Fruit fly (Drosophila melanogaster): Measurements from ENCODE around the gene CG7394.

CG7394 gene

DNA sequence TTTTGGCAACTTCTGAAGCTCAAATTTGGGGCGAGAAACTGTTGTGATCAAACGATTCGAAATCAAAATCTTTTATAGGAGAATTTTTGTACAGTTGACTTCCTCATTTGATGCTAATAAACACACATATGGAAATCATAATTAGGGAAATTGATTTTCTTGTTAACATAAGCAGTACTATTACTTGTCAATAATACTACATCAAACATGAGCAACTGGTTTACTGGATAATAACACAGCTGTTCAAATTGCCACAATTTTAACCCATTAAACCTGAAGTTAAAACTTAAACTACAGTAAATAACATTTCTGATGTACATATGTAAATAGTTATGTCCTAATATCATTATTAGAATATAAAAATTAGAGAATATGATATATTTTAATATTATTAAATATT lies 18.1 kb downstream of the CG7394 start, which contains the start of gene CG43390 (continued):
- no peak for TF ChIP-seq CG5245 (GFP tag; optimal IDR thresholded peaks at IDR 0.05)
- TF ChIP-seq Awh (GFP tag; IDR thresholded peaks at IDR 0.05) = no peak; the same call in 1 of the 2 replicates
- TF ChIP-seq sd (tag; optimal IDR thresholded peaks at IDR 0.05) = peak; percentile 64
- TF ChIP-seq h (optimal IDR thresholded peaks at IDR 0.05) = no peak
- TF ChIP-seq tll (GFP tag; optimal IDR thresholded peaks at IDR 0.05) = no peak
- TF ChIP-seq lbe (GFP tag; optimal IDR thresholded peaks at IDR 0.05) = no peak
- TF ChIP-seq ems (GFP tag; optimal IDR thresholded peaks at IDR 0.05) = no peak
- TF ChIP-seq scrt (GFP tag; optimal IDR thresholded peaks at IDR 0.05) = peak; percentile 39
- TF ChIP-seq fd64A (GFP tag; optimal IDR thresholded peaks at IDR 0.05) = no peak
- TF ChIP-seq Max (GFP tag; optimal IDR thresholded peaks at IDR 0.05) = no peak
- no peak for TF ChIP-seq CG17186 (GFP tag; optimal IDR thresholded peaks at IDR 0.05)
- TF ChIP-seq vvl (GFP tag; IDR thresholded peaks at IDR 0.05) = no peak
- no peak for TF ChIP-seq gcm (GFP tag; optimal IDR thresholded peaks at IDR 0.05)
- TF ChIP-seq chif (GFP tag; optimal IDR thresholded peaks at IDR 0.05) = no peak
- no peak for TF ChIP-seq D19A (tag; optimal IDR thresholded peaks at IDR 0.05)
- peak; percentile 45 for TF ChIP-seq CG12659 (GFP tag; optimal IDR thresholded peaks at IDR 0.05)
- TF ChIP-seq Ravus (GFP tag; IDR thresholded peaks at IDR 0.05) = no peak
- peak; percentile 94 for TF ChIP-seq caup (GFP tag; optimal IDR thresholded peaks at IDR 0.05; ENCODE audit: severe bottlenecking)
- no peak for TF ChIP-seq kah (GFP tag; optimal IDR thresholded peaks at IDR 0.05)
- TF ChIP-seq CG16779 (GFP tag; IDR thresholded peaks at IDR 0.05) = no peak
- TF ChIP-seq CG3847 (GFP tag; IDR thresholded peaks at IDR 0.05) = no peak
- peak in 1 of 2 experiments; percentile 31 for TF ChIP-seq dpn (GFP tag; optimal IDR thresholded peaks at IDR 0.05)
- peak; percentile 9; the same call in 1 of the 2 replicates for TF ChIP-seq danr (GFP tag; IDR thresholded peaks at IDR 0.05)
- TF ChIP-seq corto (GFP tag; optimal IDR thresholded peaks at IDR 0.05) = no peak
- TF ChIP-seq CG6689 (GFP tag; IDR thresholded peaks at IDR 0.05) = no peak
- TF ChIP-seq NFAT (GFP tag; IDR thresholded peaks at IDR 0.05) = no peak; the same call in 1 of the 2 replicates
- no peak for TF ChIP-seq da (GFP tag; optimal IDR thresholded peaks at IDR 0.05)
- TF ChIP-seq pfk (GFP tag; optimal IDR thresholded peaks at IDR 0.05) = no peak
- no peak for TF ChIP-seq CG9797 (GFP tag; optimal IDR thresholded peaks at IDR 0.05)
- TF ChIP-seq kay (GFP tag; optimal IDR thresholded peaks at IDR 0.05) = no peak
- peak; percentile 87 for TF ChIP-seq Asciz (GFP tag; optimal IDR thresholded peaks at IDR 0.05)
- no peak for TF ChIP-seq gsb-n (tag; optimal IDR thresholded peaks at IDR 0.05)
- TF ChIP-seq CG10462 (GFP tag; optimal IDR thresholded peaks at IDR 0.05) = no peak
- no peak for TF ChIP-seq sima (GFP tag; optimal IDR thresholded peaks at IDR 0.05)
- peak; percentile 68 for TF ChIP-seq HmgZ (tag; optimal IDR thresholded peaks at IDR 0.05)
- TF ChIP-seq CG17829 (tag; optimal IDR thresholded peaks at IDR 0.05) = no peak
- TF ChIP-seq Stat92E (GFP tag; optimal IDR thresholded peaks at IDR 0.05) = no peak
- no peak for TF ChIP-seq fd96Cb (tag; optimal IDR thresholded peaks at IDR 0.05)
- TF ChIP-seq Oli (tag; optimal IDR thresholded peaks at IDR 0.05) = no peak
- TF ChIP-seq CG2116 (GFP tag; optimal IDR thresholded peaks at IDR 0.05) = no peak
- no peak for TF ChIP-seq Scr (GFP tag; IDR thresholded peaks at IDR 0.05; ENCODE audit: partially characterized antibody)
- TF ChIP-seq bowl (GFP tag; IDR thresholded peaks at IDR 0.05) = no peak
- TF ChIP-seq tin (GFP tag; optimal IDR thresholded peaks at IDR 0.05) = no peak
- TF ChIP-seq tgo (GFP tag; IDR thresholded peaks at IDR 0.05) = no peak
- TF ChIP-seq sens (GFP tag) = peak; percentile 43
- no peak for TF ChIP-seq lilli (GFP tag; optimal IDR thresholded peaks at IDR 0.05)
- TF ChIP-seq Sox100B (GFP tag; optimal IDR thresholded peaks at IDR 0.05) = no peak
- no peak for TF ChIP-seq br (optimal IDR thresholded peaks at IDR 0.05)
- no peak for TF ChIP-seq disco-r (GFP tag; optimal IDR thresholded peaks at IDR 0.05)
- peak; percentile 40 for TF ChIP-seq exex (tag; optimal IDR thresholded peaks at IDR 0.05)
- TF ChIP-seq org-1 (GFP tag; optimal IDR thresholded peaks at IDR 0.05) = no peak
- TF ChIP-seq gce (GFP tag; IDR thresholded peaks at IDR 0.05) = no peak

Data from whole organism, embryonic.